Fruit fly (Drosophila melanogaster) ovary, adult (tissue): ENCODE results near the gene MED7.
A peak's percentile ranks its signal among the peaks of the same experiment; 100 is the strongest.

Experiments
- CG17801 ChIP-seq: fragments of 200-800 bp; optimal IDR thresholded peaks from 2 replicates; lab custom pipeline; 2019; ENCODE audit warnings: missing biosample characterization, mild to moderate bottlenecking, missing genetic modification characterization, moderate library complexity; ENCODE audit not compliant: partially characterized antibody

Gene MED7

dm6 chr3R:10760966-10761855 is at the start of gene MED7, which contains the start of gene Cap-H2:
Gene MED7 (minus strand): TSS chr3R:10761032.
Gene Cap-H2 (plus strand): TSS chr3R:10761310.
- TF ChIP-seq CG17801 = peak; percentile 63

DNA sequence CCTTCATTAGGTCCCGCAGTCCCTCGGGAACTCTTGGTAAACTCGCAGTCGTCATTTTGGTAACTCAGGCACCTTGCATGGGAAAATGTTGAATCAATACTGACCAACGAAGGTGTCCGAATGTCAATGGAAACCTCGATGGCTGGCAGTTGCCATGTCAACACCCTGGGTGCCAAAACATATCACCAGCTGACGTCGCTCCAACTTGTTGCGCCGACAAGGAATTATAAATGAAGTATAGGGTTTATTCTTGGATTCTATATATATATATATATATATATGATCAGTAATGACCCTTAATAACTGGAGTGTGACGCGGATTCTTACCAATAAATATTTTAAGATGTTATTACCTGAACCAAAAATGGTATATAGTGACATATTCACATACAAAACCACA is 43.0 kb upstream of the MED7 start, which contains the start of gene CG14692:
TSS of gene CG14692 (minus strand) at position 101 of the 400 bp plus-strand sequence.
- TF ChIP-seq CG17801 = no peak

- no peak for TF ChIP-seq CG17801
These were observed 31.8 kb upstream of the MED7 start, which contains the start of gene CG14687 for dm6 chr3R:10792604-10793003. Gene CG14687 (plus strand): TSS chr3R:10792904.

DNA sequence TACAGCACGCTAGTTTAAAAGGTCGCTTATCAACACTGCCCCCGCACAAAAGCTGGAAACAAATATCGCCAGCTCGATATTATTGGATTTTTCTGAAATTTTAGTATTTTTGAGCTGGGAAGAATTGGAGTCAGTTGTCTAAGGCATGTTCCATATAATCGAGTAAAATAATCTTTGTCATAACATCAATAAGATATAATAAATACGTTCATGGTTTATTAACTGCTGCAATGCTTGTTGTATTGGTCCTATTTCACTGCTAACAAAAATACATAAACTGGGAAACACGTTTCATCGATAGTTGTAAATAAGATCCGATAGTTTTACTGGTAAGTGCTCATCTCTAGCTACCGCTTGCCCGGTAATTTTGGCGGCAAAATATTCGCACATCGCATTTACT is 27.4 kb upstream of the MED7 start, which contains the start of the genes Art1 and Mcm5:
TSS of gene Art1 (minus strand) at position 41 of the 400 bp plus-strand sequence.
TSS of gene Mcm5 (plus strand) at position 339 of the 400 bp plus-strand sequence.
- TF ChIP-seq CG17801 = peak; percentile 54

dm6 chr3R:10784058-10784499 is 23.2 kb upstream of the MED7 start, which contains the start of the genes mRpL37 and Rbp1:
Gene mRpL37 (minus strand): TSS chr3R:10784092.
Gene Rbp1 (plus strand): TSS chr3R:10784383.
- peak; percentile 73 for TF ChIP-seq CG17801

dm6 chr3R:10782167-10782566 is 21.3 kb upstream of the MED7 start, which contains the start of gene CG42633:
Gene CG42633 (minus strand): TSS chr3R:10782267.
- TF ChIP-seq CG17801 = no peak

- no peak for TF ChIP-seq CG17801
These were observed 19.3 kb upstream of the MED7 start for dm6 chr3R:10780161-10780560.

DNA sequence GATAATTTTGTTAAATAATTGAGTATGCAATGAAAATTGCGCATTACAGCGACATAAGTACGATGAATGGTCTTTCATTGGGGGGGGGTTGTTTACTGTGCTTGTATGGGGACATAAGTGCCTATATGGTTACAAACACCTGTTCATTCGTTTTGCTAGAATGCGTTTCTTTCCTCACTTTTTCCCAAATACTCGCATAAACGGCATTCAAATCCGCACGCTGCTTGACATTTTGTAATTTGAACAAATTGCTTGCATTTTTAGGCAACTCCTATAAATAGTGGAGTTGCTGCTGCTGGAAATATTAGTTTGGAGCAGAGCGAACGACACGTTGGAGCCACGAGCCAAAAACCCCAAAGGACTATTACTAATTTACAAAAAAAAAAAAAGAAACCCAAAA is 18.4 kb upstream of the MED7 start, which contains the start of gene Desi:
TSS of gene Desi (plus strand) at position 301 of the 400 bp plus-strand sequence.
- no peak for TF ChIP-seq CG17801

dm6 chr3R:10778151-10778550 is 17.3 kb upstream of the MED7 start:
- no peak for TF ChIP-seq CG17801

dm6 chr3R:10777274-10777673 is 16.4 kb upstream of the MED7 start, which contains the start of the genes CG45076, CG45078 and fau:
Gene CG45076 (minus strand): TSS chr3R:10777374.
Gene CG45078 (minus strand): TSS chr3R:10777374.
Gene fau (minus strand): TSS chr3R:10777374.
- TF ChIP-seq CG17801 = no peak

dm6 chr3R:10776047-10776659 is 15.3 kb upstream of the MED7 start:
- TF ChIP-seq CG17801 = no peak

- no peak for TF ChIP-seq CG17801
These were observed 14.4 kb upstream of the MED7 start for dm6 chr3R:10775246-10775645.

DNA sequence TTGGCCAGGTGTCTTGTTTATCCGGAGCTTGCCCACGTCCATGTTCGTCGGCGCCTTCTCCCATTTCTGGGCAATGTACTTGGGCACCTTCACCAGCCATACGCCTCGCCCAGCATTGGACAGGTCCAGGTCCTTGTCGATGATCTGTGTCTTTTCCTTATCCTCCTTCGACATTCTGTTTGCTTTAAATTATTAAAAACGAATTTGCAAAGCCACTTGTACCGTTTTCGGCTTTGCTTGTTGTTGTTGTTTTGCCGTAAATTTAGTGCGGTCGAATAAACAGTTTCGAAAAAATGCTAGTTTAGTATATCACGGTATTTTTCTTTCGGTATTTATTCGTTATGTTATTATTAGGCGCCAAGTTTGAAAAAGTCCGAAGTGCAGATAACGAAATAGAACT is 6.7 kb upstream of the MED7 start, which contains the start of gene TfIIFbeta:
TSS of gene TfIIFbeta (minus strand) at position 279 of the 400 bp plus-strand sequence.
- no peak for TF ChIP-seq CG17801

- TF ChIP-seq CG17801 = peak; percentile 4
These were observed 1.1 kb upstream of the MED7 start for dm6 chr3R:10761980-10762379.

DNA sequence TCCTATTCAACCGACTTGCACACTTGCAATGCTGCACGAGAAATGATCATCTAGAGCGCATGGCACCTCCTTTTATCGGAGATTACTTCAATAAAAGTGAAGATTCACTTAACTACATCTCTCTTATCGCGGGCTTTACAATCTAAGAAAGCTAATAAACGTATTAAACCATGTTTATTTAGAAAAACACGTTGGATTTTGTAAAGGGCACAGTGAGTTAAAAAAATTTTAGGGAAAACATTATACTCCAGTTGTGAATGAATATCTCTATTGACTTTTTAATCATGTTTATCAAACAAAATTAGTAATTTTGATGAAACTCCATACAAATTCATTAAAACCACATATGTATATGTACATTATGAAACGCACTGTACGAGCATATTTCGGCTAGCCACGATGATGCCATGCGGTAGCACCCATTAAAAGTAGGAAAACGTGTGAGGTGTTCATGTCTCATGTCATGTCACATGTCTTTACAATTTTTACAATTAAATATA is 1.4 kb downstream of the MED7 start, which contains the start of gene CG31272:
TSS of gene CG31272 (minus strand) at position 51 of the 500 bp plus-strand sequence.
- TF ChIP-seq CG17801 = no peak

DNA sequence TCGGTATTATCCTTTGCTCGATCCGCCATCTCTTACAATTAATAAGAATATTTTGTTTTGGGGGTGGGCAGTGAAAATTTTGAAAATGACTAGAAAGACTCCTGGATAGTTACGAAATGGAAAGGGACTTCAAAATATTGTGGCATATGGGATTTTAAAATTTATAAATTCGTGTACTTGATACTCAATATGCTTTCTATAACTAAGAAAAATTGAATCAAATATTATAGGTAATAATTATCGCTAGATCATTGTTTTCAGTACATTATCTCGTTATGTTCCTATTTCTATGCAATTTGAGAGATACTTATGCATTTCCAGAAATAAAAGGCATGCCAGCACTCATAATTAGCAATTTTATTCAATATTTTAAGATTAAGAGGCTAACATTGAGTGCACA is 5.3 kb downstream of the MED7 start, which contains the start of gene CG14691:
TSS of gene CG14691 (minus strand) at position 101 of the 400 bp plus-strand sequence.
- no peak for TF ChIP-seq CG17801
